Worm (Caenorhabditis elegans) whole organism, L1 larva: ENCODE data around the gene F13D11.3.

Source experiments
- C04F5.9 ChIP-seq: sonication (generic microtip); optimal IDR thresholded peaks from 2 replicates; lab custom pipeline; 2016; ENCODE audit warnings: missing genetic modification characterization, missing compliant biosample characterization
- C34B4.2 ChIP-seq: sonication (generic microtip); optimal IDR thresholded peaks from 2 replicates; lab custom pipeline; 2017; ENCODE audit warnings: mild to moderate bottlenecking, missing genetic modification characterization, missing compliant biosample characterization
- Y116A8C.19 ChIP-seq: sonication (generic microtip); optimal IDR thresholded peaks from 2 replicates; lab custom pipeline; 2016; ENCODE audit warnings: missing compliant biosample characterization, missing genetic modification characterization, borderline replicate concordance
- aha-1 ChIP-seq: fragments of 150-350 bp; optimal IDR thresholded peaks from 2 replicates; lab custom pipeline; 2014; ENCODE audit warnings: missing biosample characterization, missing genetic modification characterization
- ama-1 ChIP-seq: fragments of 150-350 bp; optimal IDR thresholded peaks from 2 replicates; lab custom pipeline; 2014
- blmp-1 ChIP-seq: fragments of 150-350 bp; optimal IDR thresholded peaks from 2 replicates; lab custom pipeline; 2014; ENCODE audit warnings: missing biosample characterization, missing genetic modification characterization
- ceh-63 ChIP-seq: fragments of 200-800 bp; sonication (Bioruptor generic); optimal IDR thresholded peaks from 2 replicates; lab custom pipeline; 2018; ENCODE audit warnings: mild to moderate bottlenecking, missing genetic modification characterization, missing compliant biosample characterization
- ceh-82 ChIP-seq, 3 experiments: fragments of 150-350 bp in 1 of 3; sonication (generic microtip) in 2 of 3; optimal IDR thresholded peaks; 2 replicates each; lab custom pipeline; 2014 to 2017; ENCODE audit warnings: missing biosample characterization in 3 of 3, missing genetic modification characterization in 3 of 3
- ceh-88 ChIP-seq: fragments of 200-800 bp; sonication (Bioruptor generic); IDR thresholded peaks from 2 replicates; pipeline ENCODE4 v1.3.6; 2022; ENCODE audit warnings: missing genetic modification characterization, missing compliant biosample characterization
- dpl-1 ChIP-seq, 3 experiments: fragments of 150-350 bp in 2 of 3; sonication (generic microtip) in 1 of 3; optimal IDR thresholded peaks; 2 replicates each; lab custom pipeline; 2014 to 2017; ENCODE audit warnings: missing biosample characterization in 3 of 3, missing genetic modification characterization in 3 of 3, missing genetic modification reagents in 3 of 3
- dsc-1 ChIP-seq: sonication (generic microtip); optimal IDR thresholded peaks from 2 replicates; lab custom pipeline; 2016; ENCODE audit warnings: mild to moderate bottlenecking, missing genetic modification characterization, missing compliant biosample characterization
- egl-13 ChIP-seq: sonication (generic microtip); optimal IDR thresholded peaks from 2 replicates; lab custom pipeline; 2016; ENCODE audit warnings: missing genotype, missing genetic modification reagents, missing genetic modification characterization, missing compliant biosample characterization
- egl-27 ChIP-seq, 2 experiments: fragments of 150-350 bp in 1 of 2; sonication (generic microtip); optimal IDR thresholded peaks; 3 replicates each; lab custom pipeline; 2017 to 2018; ENCODE audit warnings: missing biosample characterization in 2 of 2, missing genetic modification characterization in 2 of 2, missing genetic modification reagents in 2 of 2
- elt-2 ChIP-seq: sonication (generic microtip); optimal IDR thresholded peaks from 2 replicates; lab custom pipeline; 2016; ENCODE audit warnings: missing genetic modification characterization, mild to moderate bottlenecking, inconsistent platforms, missing compliant biosample characterization, missing genetic modification reagents
- elt-3 ChIP-seq, 6 experiments: fragments of 150-350 bp in 1 of 6; sonication (generic microtip); optimal IDR thresholded peaks; 2 replicates each; lab custom pipeline; 2017 to 2018; ENCODE audit warnings: missing biosample characterization in 6 of 6, missing genetic modification characterization in 6 of 6, inconsistent platforms in 1 of 6
- fkh-8 ChIP-seq: sonication (generic microtip); optimal IDR thresholded peaks from 2 replicates; lab custom pipeline; 2016; ENCODE audit warnings: mild to moderate bottlenecking, missing genetic modification characterization, missing compliant biosample characterization
- hlh-4 ChIP-seq: sonication (generic microtip); optimal IDR thresholded peaks from 2 replicates; lab custom pipeline; 2016; ENCODE audit warnings: mild to moderate bottlenecking, missing genetic modification characterization, missing compliant biosample characterization
- hpl-2 ChIP-seq: fragments of 150-350 bp; optimal IDR thresholded peaks from 2 replicates; lab custom pipeline; 2014; ENCODE audit warnings: missing biosample characterization, missing genetic modification reagents, missing genetic modification characterization
- jun-1 ChIP-seq: fragments of 150-350 bp; optimal IDR thresholded peaks from 2 replicates; lab custom pipeline; 2014; ENCODE audit warnings: missing biosample characterization, missing genetic modification reagents, missing genetic modification characterization
- lin-13 ChIP-seq: fragments of 150-350 bp; optimal IDR thresholded peaks from 2 replicates; lab custom pipeline; 2014; ENCODE audit warnings: missing biosample characterization, missing genetic modification reagents, missing genetic modification characterization
- lin-14 ChIP-seq: fragments of 200-800 bp; sonication (Bioruptor generic); optimal IDR thresholded peaks from 2 replicates; lab custom pipeline; 2018; ENCODE audit warnings: mild to moderate bottlenecking, missing genetic modification characterization, moderate library complexity, missing compliant biosample characterization
- lin-15B ChIP-seq: fragments of 150-350 bp; sonication (generic microtip); optimal IDR thresholded peaks from 3 replicates; lab custom pipeline; 2014; ENCODE audit warnings: missing biosample characterization, missing genetic modification characterization
- lir-3 ChIP-seq: sonication (generic microtip); optimal IDR thresholded peaks from 2 replicates; lab custom pipeline; 2016; ENCODE audit warnings: mild to moderate bottlenecking, missing genetic modification characterization, moderate library complexity, missing compliant biosample characterization; ENCODE audit not compliant: poor library complexity
- mab-9 ChIP-seq: fragments of 200-800 bp; sonication (Bioruptor generic); IDR thresholded peaks from 2 replicates; pipeline ENCODE4 v1.3.6; 2022; ENCODE audit warnings: missing genetic modification reagents, missing genetic modification characterization, missing compliant biosample characterization
- mep-1 ChIP-seq: fragments of 150-350 bp; optimal IDR thresholded peaks from 2 replicates; lab custom pipeline; 2014; ENCODE audit warnings: missing biosample characterization, missing genetic modification characterization
- nhr-12 ChIP-seq: sonication (generic microtip); optimal IDR thresholded peaks from 2 replicates; lab custom pipeline; 2017; ENCODE audit warnings: missing biosample characterization, missing genetic modification characterization
- nhr-28 ChIP-seq: fragments of 150-350 bp; optimal IDR thresholded peaks from 2 replicates; lab custom pipeline; 2014; ENCODE audit warnings: missing biosample characterization, missing genetic modification characterization
- nhr-71 ChIP-seq: sonication (generic microtip); optimal IDR thresholded peaks from 2 replicates; lab custom pipeline; 2016; ENCODE audit warnings: mild to moderate bottlenecking, missing genetic modification characterization, moderate library complexity, missing compliant biosample characterization
- nhr-77 ChIP-seq: fragments of 150-350 bp; optimal IDR thresholded peaks from 2 replicates; lab custom pipeline; 2014; ENCODE audit warnings: missing biosample characterization, missing genetic modification characterization
- pag-3 ChIP-seq: sonication (generic microtip); optimal IDR thresholded peaks from 2 replicates; lab custom pipeline; 2017; ENCODE audit warnings: missing genetic modification characterization, mild to moderate bottlenecking, missing compliant biosample characterization, antibody characterized with exemption, borderline replicate concordance; ENCODE audit not compliant: insufficient read depth
- pax-3 ChIP-seq: fragments of 200-800 bp; sonication (Bioruptor generic); optimal IDR thresholded peaks from 2 replicates; lab custom pipeline; 2018; ENCODE audit warnings: mild to moderate bottlenecking, missing genetic modification characterization, moderate library complexity, missing compliant biosample characterization
- skn-1 ChIP-seq: fragments of 150-350 bp; optimal IDR thresholded peaks from 2 replicates; lab custom pipeline; 2014; ENCODE audit warnings: missing biosample characterization, missing genetic modification characterization
- snpc-4 ChIP-seq: fragments of 150-350 bp; optimal IDR thresholded peaks from 2 replicates; lab custom pipeline; 2014; ENCODE audit warnings: missing biosample characterization, missing genetic modification characterization
- sox-4 ChIP-seq: sonication (generic microtip); optimal IDR thresholded peaks from 2 replicates; lab custom pipeline; 2016; ENCODE audit warnings: missing genetic modification characterization, missing compliant biosample characterization
- tlp-1 ChIP-seq: fragments of 150-350 bp; optimal IDR thresholded peaks from 2 replicates; lab custom pipeline; 2014; ENCODE audit warnings: missing biosample characterization, missing genetic modification characterization
- unc-130 ChIP-seq: fragments of 150-350 bp; optimal IDR thresholded peaks from 2 replicates; lab custom pipeline; 2017; ENCODE audit warnings: missing biosample characterization, missing genetic modification characterization, inconsistent platforms
- unc-30 ChIP-seq: sonication (generic microtip); optimal IDR thresholded peaks from 2 replicates; lab custom pipeline; 2017; ENCODE audit warnings: missing biosample characterization, missing genetic modification characterization
- unc-62 ChIP-seq: fragments of 150-350 bp; optimal IDR thresholded peaks from 2 replicates; lab custom pipeline; 2014; ENCODE audit warnings: missing biosample characterization, missing genetic modification reagents, missing genetic modification characterization
- unc-86 ChIP-seq: sonication (generic microtip); optimal IDR thresholded peaks from 2 replicates; lab custom pipeline; 2016; ENCODE audit warnings: missing genetic modification characterization, missing compliant biosample characterization
- zag-1 ChIP-seq: fragments of 150-350 bp; optimal IDR thresholded peaks from 2 replicates; lab custom pipeline; 2014; ENCODE audit warnings: missing biosample characterization, missing genetic modification characterization
- ztf-4 ChIP-seq: fragments of 150-350 bp; optimal IDR thresholded peaks from 2 replicates; lab custom pipeline; 2014; ENCODE audit warnings: missing biosample characterization, missing genetic modification characterization

The F13D11.3 gene

ce11 chrX:5775804-5776252, 29.9 kb downstream of the F13D11.3 start (continued):
- TF ChIP-seq skn-1 (tag; lab: Kevin White, UChicago) = peak; percentile 62

- no peak for TF ChIP-seq C34B4.2
- no peak for TF ChIP-seq hpl-2 (GFP tag; lab: Kevin White, UChicago)
- no peak for TF ChIP-seq ceh-63 (GFP tag; lab: Kevin White, UChicago)
- TF ChIP-seq nhr-71 (tag; lab: Kevin White, UChicago) = no peak
- no peak for TF ChIP-seq dpl-1 (GFP tag; optimal IDR thresholded peaks at IDR 0.05; lab: Kevin White, UChicago)
- no peak for TF ChIP-seq tlp-1 (tag; lab: Kevin White, UChicago)
- no peak for TF ChIP-seq mab-9 (GFP tag; lab: Robert Waterston, UW)
Measured at ce11 chrX:5773471-5773870, 32.3 kb downstream of the F13D11.3 start, which contains the start of gene sym-3. sym-3 (plus strand) TSS chrX:5773771.

- TF ChIP-seq snpc-4 (tag; lab: Kevin White, UChicago) (no peak), aha-1 (tag; lab: Kevin White, UChicago) (no peak), lin-15B (tag; lab: Kevin White, UChicago) (no peak), mab-9 (GFP tag; lab: Robert Waterston, UW) (no peak), unc-86 (tag; lab: Kevin White, UChicago) (no peak), ceh-88 (GFP tag; lab: Robert Waterston, UW) (no peak), nhr-28 (tag; lab: Kevin White, UChicago) (no peak), fkh-8 (tag; lab: Kevin White, UChicago) (no peak), jun-1 (tag; lab: Kevin White, UChicago) (peak; percentile 19), zag-1 (tag; lab: Kevin White, UChicago) (no peak), unc-30 (tag; lab: Kevin White, UChicago) (no peak), ceh-63 (GFP tag; lab: Kevin White, UChicago) (peak; percentile 70), ztf-4 (tag; lab: Kevin White, UChicago) (no peak), nhr-71 (tag; lab: Kevin White, UChicago) (no peak)
Measured at ce11 chrX:5772538-5773154, 33.1 kb downstream of the F13D11.3 start.

- no peak for TF ChIP-seq lir-3 (tag; lab: Kevin White, UChicago)
- no peak for TF ChIP-seq C04F5.9
- no peak for TF ChIP-seq sox-4 (tag; lab: Kevin White, UChicago)
- TF ChIP-seq unc-86 (tag; lab: Kevin White, UChicago) = no peak
- no peak for TF ChIP-seq aha-1 (tag; lab: Kevin White, UChicago)
- peak; percentile 7 for TF ChIP-seq fkh-8 (tag; lab: Kevin White, UChicago)
Measured at ce11 chrX:5770648-5771047, 35.1 kb downstream of the F13D11.3 start, which contains the start of gene C54H2.4. C54H2.4 (minus strand) TSS chrX:5770748.

- no peak for TF ChIP-seq tlp-1 (tag; lab: Kevin White, UChicago)
- TF ChIP-seq lin-13 = no peak
- no peak for TF ChIP-seq unc-130 (tag; lab: Kevin White, UChicago)
- TF ChIP-seq pag-3 (tag; lab: Kevin White, UChicago) = no peak
- peak; percentile 18 for TF ChIP-seq blmp-1 (tag; lab: Kevin White, UChicago)
- no peak for TF ChIP-seq egl-13
- no peak for TF ChIP-seq unc-62 (GFP tag; lab: Kevin White, UChicago)
- peak; percentile 53 for TF ChIP-seq dsc-1 (tag; lab: Kevin White, UChicago)
- no peak for TF ChIP-seq unc-86 (tag; lab: Kevin White, UChicago)
- no peak for TF ChIP-seq ama-1 (lab: Kevin White, UChicago)
- no peak for TF ChIP-seq elt-3 (tag; optimal IDR thresholded peaks at IDR 0.05; lab: Kevin White, UChicago)
- no peak for TF ChIP-seq egl-27 (tag; optimal IDR thresholded peaks at IDR 0.05; lab: Kevin White, UChicago)
- no peak for TF ChIP-seq elt-2 (tag; lab: Kevin White, UChicago)
- no peak for TF ChIP-seq unc-30 (tag; lab: Kevin White, UChicago)
- TF ChIP-seq dpl-1 (GFP tag; optimal IDR thresholded peaks at IDR 0.05; lab: Kevin White, UChicago) = no peak
- TF ChIP-seq nhr-77 (tag; lab: Kevin White, UChicago) = no peak
- no peak for TF ChIP-seq lin-15B (tag; lab: Kevin White, UChicago)
- no peak for TF ChIP-seq ceh-82 (tag; optimal IDR thresholded peaks at IDR 0.05; lab: Kevin White, UChicago)
- TF ChIP-seq hpl-2 (GFP tag; lab: Kevin White, UChicago) = no peak
- no peak for TF ChIP-seq nhr-12 (tag; lab: Kevin White, UChicago)
- TF ChIP-seq pax-3 (tag; lab: Kevin White, UChicago) = no peak
- TF ChIP-seq C04F5.9 = no peak
- TF ChIP-seq Y116A8C.19 (tag; lab: Kevin White, UChicago) = no peak
- no peak for TF ChIP-seq hlh-4 (tag; lab: Kevin White, UChicago)
- TF ChIP-seq mab-9 (GFP tag; lab: Robert Waterston, UW) = no peak
- TF ChIP-seq aha-1 (tag; lab: Kevin White, UChicago) = no peak
- TF ChIP-seq nhr-71 (tag; lab: Kevin White, UChicago) = no peak
- TF ChIP-seq mep-1 (tag; lab: Kevin White, UChicago) = peak; percentile 49
- peak; percentile 49 for TF ChIP-seq lin-14 (GFP tag; lab: Kevin White, UChicago)
Measured at ce11 chrX:5764739-5765138, 41.0 kb downstream of the F13D11.3 start.
